Fruit fly (Drosophila melanogaster): ENCODE results near the gene CG42504.

The CG42504 gene

dm6 chr3R:12031657-12032056, at the start of gene CG42504, which contains the start of the genes CG31358 and CG42505:
TSS of gene CG42504 (minus strand) at chr3R:12031757.
TSS of gene CG31358 (minus strand) at chr3R:12031757.
TSS of gene CG42505 (minus strand) at chr3R:12031757.
- TF ChIP-seq pan (optimal IDR thresholded peaks at IDR 0.05) (no peak), CG8478 (optimal IDR thresholded peaks at IDR 0.05) (no peak), psq (optimal IDR thresholded peaks at IDR 0.05) (no peak), Dll (optimal IDR thresholded peaks at IDR 0.05) (no peak), usp (GFP tag; optimal IDR thresholded peaks at IDR 0.05) (no peak), EcR (GFP tag; optimal IDR thresholded peaks at IDR 0.05) (no peak)

dm6 chr3R:12080370-12080968, 48.9 kb upstream of the CG42504 start:
- TF ChIP-seq usp (GFP tag; optimal IDR thresholded peaks at IDR 0.05) (no peak), pan (optimal IDR thresholded peaks at IDR 0.05) (no peak), CG8478 (optimal IDR thresholded peaks at IDR 0.05) (no peak), EcR (GFP tag; optimal IDR thresholded peaks at IDR 0.05) (no peak), Dll (optimal IDR thresholded peaks at IDR 0.05) (no peak), psq (optimal IDR thresholded peaks at IDR 0.05) (no peak)

- TF ChIP-seq EcR (GFP tag; optimal IDR thresholded peaks at IDR 0.05) (no peak), psq (optimal IDR thresholded peaks at IDR 0.05) (no peak), pan (optimal IDR thresholded peaks at IDR 0.05) (no peak), usp (GFP tag; optimal IDR thresholded peaks at IDR 0.05) (no peak), Dll (optimal IDR thresholded peaks at IDR 0.05) (no peak), CG8478 (optimal IDR thresholded peaks at IDR 0.05) (no peak)
Measured at dm6 chr3R:12078961-12079360, 47.4 kb upstream of the CG42504 start.

DNA sequence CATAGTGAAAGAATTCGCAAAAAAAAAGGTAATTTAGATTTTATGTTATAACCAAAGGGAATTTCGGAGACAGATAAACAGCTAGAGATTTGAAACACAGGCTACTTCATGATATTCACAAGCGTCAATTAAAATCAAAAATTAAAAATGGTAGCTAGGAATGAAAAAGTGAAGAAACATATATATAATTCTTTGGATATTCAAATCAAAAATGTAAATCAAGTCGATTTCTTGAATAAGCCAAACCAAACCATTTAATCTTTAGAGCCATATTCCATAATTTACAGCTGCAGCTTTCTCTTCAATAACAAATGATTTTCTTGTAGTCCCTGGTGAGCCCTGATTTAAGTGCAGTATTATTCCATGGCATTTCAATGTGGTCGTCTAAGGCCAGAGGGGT, 31.3 kb upstream of the CG42504 start, which contains the start of gene CG14740:
TSS of gene CG14740 (minus strand) at position 101 of the 400 bp plus-strand sequence.
- TF ChIP-seq CG8478 (optimal IDR thresholded peaks at IDR 0.05): no peak
- TF ChIP-seq EcR (GFP tag; optimal IDR thresholded peaks at IDR 0.05): no peak
- TF ChIP-seq pan (optimal IDR thresholded peaks at IDR 0.05): no peak
- no peak for TF ChIP-seq Dll (optimal IDR thresholded peaks at IDR 0.05)
- TF ChIP-seq psq (optimal IDR thresholded peaks at IDR 0.05): no peak
- no peak for TF ChIP-seq usp (GFP tag; optimal IDR thresholded peaks at IDR 0.05)

dm6 chr3R:12049113-12049512, 17.6 kb upstream of the CG42504 start, which contains the start of gene CG14739:
TSS of gene CG14739 (minus strand) at chr3R:12049213.
- TF ChIP-seq usp (GFP tag; optimal IDR thresholded peaks at IDR 0.05) (no peak), psq (optimal IDR thresholded peaks at IDR 0.05) (no peak), CG8478 (optimal IDR thresholded peaks at IDR 0.05) (no peak), pan (optimal IDR thresholded peaks at IDR 0.05) (no peak), EcR (GFP tag; optimal IDR thresholded peaks at IDR 0.05) (no peak), Dll (optimal IDR thresholded peaks at IDR 0.05) (no peak)

DNA sequence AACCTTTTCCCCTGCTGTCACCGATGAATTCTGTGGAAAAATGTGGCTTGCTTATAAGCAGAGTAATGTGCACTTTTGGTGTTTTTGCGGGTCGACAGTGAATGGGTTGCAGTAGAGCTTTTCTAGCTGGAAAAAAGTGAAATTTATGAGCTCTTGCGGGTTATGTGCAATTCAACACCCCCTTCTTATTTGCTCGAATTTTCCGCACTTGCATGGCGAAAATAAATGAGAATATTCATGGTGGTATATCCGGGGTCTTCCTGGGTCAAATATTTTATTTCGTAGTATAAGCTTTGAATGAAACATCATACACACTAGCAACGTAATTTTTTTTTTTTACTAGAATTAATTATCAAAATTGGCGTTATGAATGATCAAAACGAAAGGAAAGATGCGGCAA, 8.7 kb upstream of the CG42504 start, which contains the start of gene CG14736:
TSS of gene CG14736 (plus strand) at position 301 of the 400 bp plus-strand sequence.
- TF ChIP-seq CG8478 (optimal IDR thresholded peaks at IDR 0.05): no peak
- no peak for TF ChIP-seq usp (GFP tag; optimal IDR thresholded peaks at IDR 0.05)
- TF ChIP-seq psq (optimal IDR thresholded peaks at IDR 0.05): no peak
- TF ChIP-seq pan (optimal IDR thresholded peaks at IDR 0.05): no peak

DNA sequence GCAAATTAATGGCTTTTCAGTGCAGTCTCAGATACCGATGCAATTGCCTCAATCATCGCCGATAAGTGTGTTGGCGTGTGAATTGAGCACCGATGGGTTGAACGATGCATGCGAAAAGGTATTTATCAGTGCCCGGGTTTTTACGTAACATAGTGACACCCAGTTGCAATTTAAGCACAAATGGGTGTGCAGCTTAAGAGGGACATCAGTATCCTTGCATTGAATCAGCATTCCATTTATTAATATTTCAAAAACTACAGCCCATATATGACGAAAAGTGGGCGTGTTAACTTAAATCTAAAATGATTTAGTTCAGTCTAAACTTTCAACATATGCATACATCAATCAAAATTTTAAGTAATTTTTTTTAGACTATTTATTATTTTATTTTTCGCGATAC, 1.3 kb upstream of the CG42504 start, which contains the start of gene ssp5:
TSS of gene ssp5 (plus strand) at position 301 of the 400 bp plus-strand sequence.
- no peak for TF ChIP-seq usp (GFP tag; optimal IDR thresholded peaks at IDR 0.05)
- no peak for TF ChIP-seq pan (optimal IDR thresholded peaks at IDR 0.05)
- TF ChIP-seq CG8478 (optimal IDR thresholded peaks at IDR 0.05): no peak
- TF ChIP-seq psq (optimal IDR thresholded peaks at IDR 0.05): no peak
- TF ChIP-seq EcR (GFP tag; optimal IDR thresholded peaks at IDR 0.05): no peak
- no peak for TF ChIP-seq Dll (optimal IDR thresholded peaks at IDR 0.05)

- TF ChIP-seq psq (optimal IDR thresholded peaks at IDR 0.05): no peak
- no peak for TF ChIP-seq usp (GFP tag; optimal IDR thresholded peaks at IDR 0.05)
- TF ChIP-seq EcR (GFP tag; optimal IDR thresholded peaks at IDR 0.05): no peak
- TF ChIP-seq CG8478 (optimal IDR thresholded peaks at IDR 0.05): no peak
- no peak for TF ChIP-seq Dll (optimal IDR thresholded peaks at IDR 0.05)
- TF ChIP-seq pan (optimal IDR thresholded peaks at IDR 0.05): no peak
Measured at dm6 chr3R:12020987-12021386, 10.6 kb downstream of the CG42504 start.

DNA sequence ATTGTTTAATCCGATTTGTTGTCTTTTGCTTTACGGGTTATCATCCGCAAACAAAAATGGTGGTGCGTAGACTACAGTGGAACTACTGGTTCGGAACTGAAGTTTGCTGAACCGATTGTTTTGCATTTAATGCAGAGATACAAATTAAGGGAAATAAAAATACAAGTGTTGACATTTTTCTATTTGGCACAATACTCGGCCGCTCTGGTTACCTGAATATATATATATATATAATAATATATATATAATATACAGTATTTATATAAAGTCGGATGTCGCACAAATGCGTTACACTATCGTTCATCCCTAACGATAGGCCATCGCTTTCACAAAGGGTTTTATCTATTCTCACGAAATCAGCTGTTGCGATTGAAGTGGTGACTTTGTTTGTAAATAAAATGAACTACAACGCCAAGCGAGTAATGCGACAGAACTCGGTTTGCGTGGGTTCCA, 14.7 kb downstream of the CG42504 start, which contains the start of the genes DCAF12 and Spt3:
TSS of gene DCAF12 (minus strand) at position 204 of the 453 bp plus-strand sequence.
TSS of gene Spt3 (plus strand) at position 329 of the 453 bp plus-strand sequence.
- no peak for TF ChIP-seq usp (GFP tag; optimal IDR thresholded peaks at IDR 0.05)
- TF ChIP-seq CG8478 (optimal IDR thresholded peaks at IDR 0.05): no peak

DNA sequence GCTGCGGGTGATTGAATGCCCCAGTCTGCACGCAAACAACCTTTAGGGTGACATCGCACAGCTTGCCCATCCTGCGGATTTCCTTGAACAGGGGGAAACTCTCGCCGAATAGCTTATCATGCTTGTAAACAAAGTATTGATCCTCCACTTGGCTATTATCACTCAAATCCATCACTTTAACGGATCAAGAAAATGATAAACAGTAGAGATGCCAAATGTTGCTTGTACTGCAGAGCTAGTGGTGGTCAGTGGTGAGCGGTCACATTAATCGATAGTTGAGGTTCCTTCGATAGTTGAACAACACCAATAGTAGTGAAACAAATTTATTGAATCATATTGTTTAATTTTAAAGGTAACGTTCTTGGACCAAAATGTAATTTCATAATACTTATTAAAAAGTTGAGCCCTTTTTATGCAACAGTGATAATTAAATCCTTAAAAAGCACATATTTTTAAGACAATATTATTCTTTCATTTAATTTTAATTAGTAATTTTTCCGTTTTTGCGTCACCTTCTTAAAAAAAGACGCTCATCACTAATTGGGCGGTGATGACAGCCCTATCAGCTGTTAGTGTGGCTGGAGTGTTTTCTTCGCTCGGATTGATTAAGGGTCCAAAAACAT, 21.2 kb downstream of the CG42504 start, which contains the start of the genes KLHL18 and GCC185:
TSS of gene KLHL18 (minus strand) at position 233 of the 623 bp plus-strand sequence.
TSS of gene GCC185 (plus strand) at position 571 of the 623 bp plus-strand sequence.
- no peak for TF ChIP-seq Dll (optimal IDR thresholded peaks at IDR 0.05)
- no peak for TF ChIP-seq pan (optimal IDR thresholded peaks at IDR 0.05)
- no peak for TF ChIP-seq CG8478 (optimal IDR thresholded peaks at IDR 0.05)
- TF ChIP-seq usp (GFP tag; optimal IDR thresholded peaks at IDR 0.05): no peak
- no peak for TF ChIP-seq psq (optimal IDR thresholded peaks at IDR 0.05)
- no peak for TF ChIP-seq EcR (GFP tag; optimal IDR thresholded peaks at IDR 0.05)

- TF ChIP-seq EcR (GFP tag; optimal IDR thresholded peaks at IDR 0.05): no peak
Measured at dm6 chr3R:12006417-12006816, 25.1 kb downstream of the CG42504 start.

DNA sequence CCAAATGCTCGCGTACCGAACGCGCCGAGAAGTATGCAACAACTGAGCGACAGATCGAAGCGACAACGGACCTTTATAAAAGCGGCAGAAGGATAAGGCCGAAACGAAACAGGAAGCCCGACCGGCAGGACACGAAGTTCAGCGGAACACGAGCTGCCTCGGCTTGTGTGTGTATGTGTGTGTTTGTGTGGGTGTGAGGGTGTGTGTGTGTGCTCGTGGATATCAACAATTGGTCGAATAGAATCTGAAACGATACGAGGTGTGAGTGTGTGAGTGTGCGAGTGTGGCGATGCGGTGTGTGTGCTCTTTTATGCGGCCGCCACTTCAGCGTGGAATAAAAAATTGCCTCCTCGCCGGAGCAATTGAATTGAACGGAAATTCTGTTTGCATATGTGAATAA, 26.1 kb downstream of the CG42504 start, which contains the start of gene Tk:
TSS of gene Tk (minus strand) at position 57 of the 400 bp plus-strand sequence.
- TF ChIP-seq CG8478 (optimal IDR thresholded peaks at IDR 0.05): no peak
- TF ChIP-seq Dll (optimal IDR thresholded peaks at IDR 0.05): no peak
- TF ChIP-seq usp (GFP tag; optimal IDR thresholded peaks at IDR 0.05): no peak
- no peak for TF ChIP-seq EcR (GFP tag; optimal IDR thresholded peaks at IDR 0.05)
- TF ChIP-seq pan (optimal IDR thresholded peaks at IDR 0.05): no peak
- no peak for TF ChIP-seq psq (optimal IDR thresholded peaks at IDR 0.05)

All from whole organism.